Fruit fly (Drosophila melanogaster): ENCODE results near the gene Fnta.

- TF ChIP-seq CG8159 (tag; optimal IDR thresholded peaks at IDR 0.05) (no peak), CG32121 (GFP tag; IDR thresholded peaks at IDR 0.05) (no peak), gl (tag; optimal IDR thresholded peaks at IDR 0.05) (no peak), CG4496 (GFP tag; IDR thresholded peaks at IDR 0.05) (peak; percentile 73), Snoo (tag; optimal IDR thresholded peaks at IDR 0.05) (no peak), rn (GFP tag; IDR thresholded peaks at IDR 0.05) (no peak), CG10348 (GFP tag; IDR thresholded peaks at IDR 0.05) (no peak), Pif1B (GFP tag; optimal IDR thresholded peaks at IDR 0.05) (no peak), Pif1A (GFP tag; optimal IDR thresholded peaks at IDR 0.05) (no peak), CG34367 (tag; optimal IDR thresholded peaks at IDR 0.05) (no peak), CG14655 (GFP tag; optimal IDR thresholded peaks at IDR 0.05) (no peak)
Measured at dm6 chr2L:4819995-4820394, 10.5 kb downstream of the Fnta start.
